Fruit fly (Drosophila melanogaster) whole organism, wandering third instar larva: Measurements from ENCODE around the gene CG33552.

Experiments
- Abd-B ChIP-seq: fragments of >200 bp; optimal IDR thresholded peaks from 2 replicates; lab custom pipeline; 2017; ENCODE audit warnings: missing biosample characterization, missing genetic modification characterization
- CG32264 ChIP-seq: fragments of 200-800 bp; sonication (Bioruptor generic); optimal IDR thresholded peaks from 2 replicates; lab custom pipeline; 2016; ENCODE audit warnings: missing biosample characterization, missing genetic modification characterization
- CG9705 ChIP-seq: fragments of 200-800 bp; sonication (Bioruptor generic); optimal IDR thresholded peaks from 2 replicates; lab custom pipeline; 2018; ENCODE audit warnings: missing biosample characterization, mild to moderate bottlenecking, missing genetic modification characterization
- CrebA ChIP-seq: fragments of 200-800 bp; sonication (Bioruptor generic); optimal IDR thresholded peaks from 2 replicates; lab custom pipeline; 2016; ENCODE audit warnings: missing biosample characterization, mild to moderate bottlenecking, missing genetic modification characterization, borderline replicate concordance
- Dfd ChIP-seq: fragments of >200 bp; optimal IDR thresholded peaks from 2 replicates; lab custom pipeline; 2017; ENCODE audit warnings: missing biosample characterization, missing genetic modification characterization
- Dif ChIP-seq: fragments of 200-275, 200-300 bp; sonication (Bioruptor generic); optimal IDR thresholded peaks from 2 replicates; lab custom pipeline; 2018; ENCODE audit warnings: missing biosample characterization, missing genetic modification characterization; ENCODE audit not compliant: partially characterized antibody
- GATAd ChIP-seq: sonication (Bioruptor generic); optimal IDR thresholded peaks from 2 replicates; lab custom pipeline; 2016; ENCODE audit warnings: missing biosample characterization, missing genetic modification characterization
- HLH106 ChIP-seq: fragments of 200-800 bp; optimal IDR thresholded peaks from 3 replicates; lab custom pipeline; 2019; ENCODE audit warnings: missing biosample characterization, mild to moderate bottlenecking, missing genetic modification characterization, moderate library complexity
- Hnf4 ChIP-seq: fragments of 200-800 bp; sonication (Bioruptor generic); optimal IDR thresholded peaks from 2 replicates; lab custom pipeline; 2016; ENCODE audit warnings: missing biosample characterization, mild to moderate bottlenecking, missing genetic modification characterization
- Hr78 ChIP-seq: fragments of >200 bp; optimal IDR thresholded peaks from 2 replicates; lab custom pipeline; 2017; ENCODE audit warnings: missing biosample characterization, missing genetic modification characterization
- Hr83 ChIP-seq: fragments of 200-300 bp; sonication (Bioruptor generic); optimal IDR thresholded peaks from 2 replicates; lab custom pipeline; 2016; ENCODE audit warnings: missing biosample characterization, mild to moderate bottlenecking, missing genetic modification characterization, moderate library complexity; ENCODE audit not compliant: poor library complexity, severe bottlenecking
- Jra ChIP-seq: sonication (Bioruptor generic); optimal IDR thresholded peaks from 2 replicates; lab custom pipeline; 2016; ENCODE audit warnings: missing biosample characterization, missing genetic modification characterization
- Myc ChIP-seq: fragments of >200 bp; optimal IDR thresholded peaks from 2 replicates; lab custom pipeline; 2017
- N ChIP-seq: fragments of >200 bp; optimal IDR thresholded peaks from 2 replicates; lab custom pipeline; 2018; ENCODE audit warnings: missing biosample characterization, missing external identifiers, missing genetic modification characterization
- OdsH ChIP-seq: fragments of 200-800 bp; sonication (Bioruptor generic); optimal IDR thresholded peaks from 2 replicates; lab custom pipeline; 2016; ENCODE audit warnings: missing biosample characterization, mild to moderate bottlenecking, missing genetic modification characterization
- Rel ChIP-seq, 2 experiments: fragments of 200-800 bp; sonication (Bioruptor generic) in 1 of 2; optimal IDR thresholded peaks; 2 replicates in 1 of 2; 3 replicates in 1 of 2; lab custom pipeline; 2016 to 2019; ENCODE audit warnings: mild to moderate bottlenecking in 2 of 2, missing biosample characterization in 2 of 2, missing genetic modification characterization in 2 of 2, moderate library complexity in 1 of 2
- Sp1 ChIP-seq: fragments of 200-800 bp; sonication (Bioruptor generic); optimal IDR thresholded peaks from 3 replicates; lab custom pipeline; 2019; ENCODE audit warnings: missing biosample characterization, mild to moderate bottlenecking, missing genetic modification characterization, moderate library complexity
- Vsx2 ChIP-seq: fragments of 200-300, 225-300 bp; sonication (Bioruptor generic); optimal IDR thresholded peaks from 2 replicates; lab custom pipeline; 2018; ENCODE audit warnings: missing biosample characterization, missing genetic modification characterization; ENCODE audit not compliant: partially characterized antibody
- br ChIP-seq: fragments of 200-800 bp; sonication (Bioruptor generic); optimal IDR thresholded peaks from 2 replicates; lab custom pipeline; 2016; ENCODE audit warnings: missing biosample characterization, missing genetic modification characterization
- brk ChIP-seq: fragments of 200-800 bp; sonication (Bioruptor generic); optimal IDR thresholded peaks from 2 replicates; lab custom pipeline; 2016; ENCODE audit warnings: missing biosample characterization, mild to moderate bottlenecking, missing genetic modification characterization
- dl ChIP-seq, 2 experiments: fragments of 175-275, 200-275 bp in 1 of 2; fragments of 200-275 bp in 1 of 2; sonication (Bioruptor generic); optimal IDR thresholded peaks; lab custom pipeline; 2018; ENCODE audit warnings: mild to moderate bottlenecking in 2 of 2, missing biosample characterization in 2 of 2, missing genetic modification characterization in 2 of 2, moderate library complexity in 2 of 2; ENCODE audit not compliant: partially characterized antibody in 2 of 2, insufficient read depth in 1 of 2
- dmrt93B ChIP-seq: fragments of 200-800 bp; sonication (Bioruptor generic); optimal IDR thresholded peaks from 2 replicates; lab custom pipeline; 2018; ENCODE audit warnings: missing biosample characterization, mild to moderate bottlenecking, missing genetic modification characterization
- dsf ChIP-seq: sonication (Bioruptor generic); optimal IDR thresholded peaks from 2 replicates; lab custom pipeline; 2016; ENCODE audit warnings: missing biosample characterization, missing genetic modification characterization, borderline replicate concordance
- foxo ChIP-seq, 2 experiments: fragments of 200-800 bp; sonication (Bioruptor generic); optimal IDR thresholded peaks; 2 replicates in 1 of 2; 3 replicates in 1 of 2; lab custom pipeline; 2016 to 2017; ENCODE audit warnings: missing biosample characterization in 2 of 2, missing genetic modification characterization in 2 of 2
- fru ChIP-seq: fragments of 200-800 bp; sonication (Bioruptor generic); optimal IDR thresholded peaks from 3 replicates; lab custom pipeline; 2016; ENCODE audit warnings: missing biosample characterization, mild to moderate bottlenecking, missing genetic modification characterization
- h ChIP-seq: fragments of 200-800 bp; sonication (Bioruptor generic); optimal IDR thresholded peaks from 3 replicates; lab custom pipeline; 2016; ENCODE audit warnings: missing biosample characterization, mild to moderate bottlenecking, missing genetic modification characterization
- jim ChIP-seq: fragments of 175-275, 200-325 bp; sonication (Bioruptor generic); optimal IDR thresholded peaks from 2 replicates; lab custom pipeline; 2016; ENCODE audit warnings: missing biosample characterization, mild to moderate bottlenecking, missing genetic modification characterization
- lola ChIP-seq: fragments of >200 bp; optimal IDR thresholded peaks from 2 replicates; lab custom pipeline; 2017; ENCODE audit warnings: missing biosample characterization, missing genetic modification characterization
- pan ChIP-seq: fragments of >200 bp; optimal IDR thresholded peaks from 2 replicates; lab custom pipeline; 2017
- psq ChIP-seq: fragments of 200-800 bp; sonication (Bioruptor generic); optimal IDR thresholded peaks from 3 replicates; lab custom pipeline; 2017; ENCODE audit warnings: missing biosample characterization, mild to moderate bottlenecking, missing genetic modification characterization, moderate library complexity
- rgr ChIP-seq: fragments of 200-800 bp; sonication (Bioruptor generic); optimal IDR thresholded peaks from 3 replicates; lab custom pipeline; 2016; ENCODE audit warnings: missing biosample characterization, mild to moderate bottlenecking, missing genetic modification characterization
- sage ChIP-seq: fragments of 200-800 bp; sonication (Bioruptor generic); optimal IDR thresholded peaks from 2 replicates; lab custom pipeline; 2016; ENCODE audit warnings: missing biosample characterization, mild to moderate bottlenecking, missing genetic modification characterization
- sv ChIP-seq: fragments of 200-800 bp; sonication (Bioruptor generic); optimal IDR thresholded peaks from 3 replicates; lab custom pipeline; 2016; ENCODE audit warnings: missing biosample characterization, missing genetic modification characterization
- tai ChIP-seq: sonication (Bioruptor generic); optimal IDR thresholded peaks from 2 replicates; lab custom pipeline; 2016; ENCODE audit warnings: missing biosample characterization, missing genetic modification characterization
- woc ChIP-seq: sonication (Bioruptor generic); optimal IDR thresholded peaks from 2 replicates; lab custom pipeline; 2016; ENCODE audit warnings: missing biosample characterization, mild to moderate bottlenecking, missing genetic modification characterization

The CG33552 gene

dm6 chr2L:16683958-16684877, 1.9 kb downstream of the CG33552 start, which contains the start of gene CG31807 (continued):
- no peak for TF ChIP-seq Vsx2 (GFP tag; lab: Kevin White, UChicago)

DNA sequence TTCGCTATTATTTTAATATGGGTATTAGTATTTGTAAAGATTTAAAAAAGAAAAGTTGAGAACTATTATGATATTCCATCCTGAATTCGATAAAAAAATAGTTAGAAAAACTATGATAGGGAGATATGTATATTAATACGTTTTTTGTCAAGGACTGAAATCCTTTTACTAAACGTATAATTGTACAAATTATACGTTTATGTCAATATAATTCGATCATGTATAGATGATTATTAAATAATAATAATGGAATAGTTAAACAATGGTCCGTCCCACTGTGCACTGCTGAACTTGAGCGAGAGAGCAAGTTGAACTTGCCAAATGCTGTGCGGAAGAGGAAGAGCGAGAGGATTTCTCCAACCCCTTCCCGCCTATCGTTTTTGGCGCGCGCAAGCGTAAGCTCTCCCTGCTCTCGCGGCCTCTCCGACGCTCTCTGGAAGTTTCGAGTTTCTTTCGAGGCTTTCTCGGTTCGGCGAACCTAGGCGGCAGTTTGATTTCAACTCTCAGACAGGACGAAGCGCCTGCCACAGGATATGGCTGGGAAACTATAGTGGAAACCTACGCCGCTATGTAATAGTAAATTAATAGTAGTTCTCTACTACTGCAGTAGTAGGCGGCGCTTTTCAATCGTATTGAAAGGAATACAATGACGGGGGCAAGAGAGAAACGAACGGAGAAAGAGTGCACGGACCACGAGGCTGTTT, 2.8 kb downstream of the CG33552 start:
- TF ChIP-seq CG9705 (peak; percentile 43), OdsH (GFP tag; lab: Kevin White, UChicago) (peak; percentile 77), sage (no peak), woc (peak; percentile 49), dl (GFP tag; optimal IDR thresholded peaks at IDR 0.05; lab: Kevin White, UChicago; ENCODE audit: insufficient read depth in 1 of 2, partially characterized antibody in 2 of 2) (peak; percentile 60 to 87), Sp1 (GFP tag; lab: Kevin White, UChicago) (peak; percentile 90), br (GFP tag; lab: Kevin White, UChicago) (no peak), CrebA (GFP tag; lab: Kevin White, UChicago) (peak; percentile 21), Vsx2 (GFP tag; lab: Kevin White, UChicago) (peak; percentile 83), dmrt93B (GFP tag; lab: Kevin White, UChicago) (peak; percentile 52), Hr83 (GFP tag; lab: Kevin White, UChicago) (peak; percentile 17), tai (no peak), rgr (peak; percentile 48), Abd-B (no peak), psq (GFP tag; lab: Kevin White, UChicago) (peak; percentile 78), brk (GFP tag; lab: Kevin White, UChicago) (peak; percentile 3), sv (GFP tag; lab: Kevin White, UChicago) (no peak), N (no peak), Jra (GFP tag; lab: Kevin White, UChicago) (no peak), HLH106 (tag; lab: Kevin White, UChicago) (peak; percentile 78), fru (GFP tag; lab: Kevin White, UChicago) (peak; percentile 65), pan (lab: Kevin White, UChicago) (no peak), Dif (GFP tag; lab: Kevin White, UChicago) (peak; percentile 94), foxo (GFP tag; optimal IDR thresholded peaks at IDR 0.05; lab: Kevin White, UChicago) (peak in 1 of 2 experiments; percentile 79)

- no peak for TF ChIP-seq Myc (lab: Kevin White, UChicago)
- TF ChIP-seq foxo (GFP tag; optimal IDR thresholded peaks at IDR 0.05; lab: Kevin White, UChicago) = no peak
- TF ChIP-seq N = no peak
- TF ChIP-seq Dif (GFP tag; lab: Kevin White, UChicago) = no peak
- no peak for TF ChIP-seq tai
- no peak for TF ChIP-seq fru (GFP tag; lab: Kevin White, UChicago)
- no peak for TF ChIP-seq woc
- no peak for TF ChIP-seq dmrt93B (GFP tag; lab: Kevin White, UChicago)
- no peak for TF ChIP-seq h (GFP tag; lab: Kevin White, UChicago)
- no peak for TF ChIP-seq pan (lab: Kevin White, UChicago)
- TF ChIP-seq brk (GFP tag; lab: Kevin White, UChicago) = no peak
- no peak for TF ChIP-seq Dfd (GFP tag; lab: Kevin White, UChicago)
- TF ChIP-seq lola (GFP tag; lab: Kevin White, UChicago) = no peak
- TF ChIP-seq rgr = no peak
- TF ChIP-seq Hnf4 (GFP tag; lab: Kevin White, UChicago) = no peak
- TF ChIP-seq CrebA (GFP tag; lab: Kevin White, UChicago) = no peak
Observed at dm6 chr2L:16685612-16685912, 3.3 kb downstream of the CG33552 start.

dm6 chr2L:16686412-16687043, 4.2 kb downstream of the CG33552 start:
- TF ChIP-seq foxo (GFP tag; optimal IDR thresholded peaks at IDR 0.05; lab: Kevin White, UChicago) (peak in 1 of 2 experiments; percentile 40), CG32264 (peak; percentile 16), CrebA (GFP tag; lab: Kevin White, UChicago) (peak; percentile 59), Hnf4 (GFP tag; lab: Kevin White, UChicago) (peak; percentile 22), Dif (GFP tag; lab: Kevin White, UChicago) (no peak), CG9705 (no peak), Hr78 (GFP tag; lab: Kevin White, UChicago) (no peak), pan (lab: Kevin White, UChicago) (no peak), GATAd (GFP tag; lab: Kevin White, UChicago) (no peak), dsf (no peak), Jra (GFP tag; lab: Kevin White, UChicago) (peak; percentile 41), jim (GFP tag; lab: Kevin White, UChicago) (no peak), sage (no peak), psq (GFP tag; lab: Kevin White, UChicago) (peak; percentile 86), dmrt93B (GFP tag; lab: Kevin White, UChicago) (no peak), brk (GFP tag; lab: Kevin White, UChicago) (no peak), rgr (no peak), tai (no peak), h (GFP tag; lab: Kevin White, UChicago) (peak; percentile 32), Vsx2 (GFP tag; lab: Kevin White, UChicago) (no peak), Dfd (GFP tag; lab: Kevin White, UChicago) (no peak), Rel (GFP tag; optimal IDR thresholded peaks at IDR 0.05; lab: Kevin White, UChicago) (peak; percentile 55), Rel (tag; optimal IDR thresholded peaks at IDR 0.05; lab: Kevin White, UChicago) (peak; percentile 15), Abd-B (no peak), Myc (lab: Kevin White, UChicago) (no peak)
